Worm (Caenorhabditis elegans) whole organism, L4/young adult: ENCODE measurements around the gene lgc-9.
"Not testable (repeated sequence)": the region's sequence is repeated elsewhere in the genome, so short reads cannot be mapped to it uniquely, and the experiment has no call there.

Source experiments
- W03F9.2 ChIP-seq: fragments of 150-350 bp; optimal IDR thresholded peaks from 2 replicates; lab custom pipeline; 2014; ENCODE audit warnings: missing biosample characterization, missing genetic modification characterization
- dao-5 ChIP-seq: sonication (generic microtip); optimal IDR thresholded peaks from 2 replicates; lab custom pipeline; 2016; ENCODE audit warnings: missing genotype, missing genetic modification characterization, moderate library complexity, missing compliant biosample characterization
- him-1 ChIP-seq: sonication (generic microtip); optimal IDR thresholded peaks from 2 replicates; lab custom pipeline; 2016; ENCODE audit warnings: missing genotype, missing genetic modification reagents, missing genetic modification characterization, missing compliant biosample characterization

The lgc-9 gene

DNA sequence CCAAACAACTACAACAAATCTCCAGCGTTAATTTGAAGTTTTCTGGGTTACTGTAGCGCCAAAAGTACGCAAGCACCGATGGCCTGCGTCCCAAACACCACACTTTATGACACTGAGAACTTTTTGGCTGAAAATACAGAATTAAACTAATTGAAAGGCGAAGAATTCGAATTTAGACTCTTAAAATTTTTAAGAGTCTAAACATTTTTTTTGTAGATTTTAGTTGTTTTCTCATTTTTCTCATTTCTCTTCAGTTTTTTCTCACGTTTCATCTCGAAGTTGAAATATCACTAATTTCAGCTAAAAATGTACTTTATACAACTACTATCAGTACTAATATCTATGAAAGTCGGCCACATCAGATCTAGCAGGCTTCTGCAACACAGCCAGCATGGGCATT, at the start of gene lgc-9:
Gene lgc-9 (plus strand): TSS at position 301 of the 400 bp plus-strand sequence.
- no peak for TF ChIP-seq him-1 (tag; lab: Kevin White, UChicago)
- TF ChIP-seq dao-5 (tag; lab: Kevin White, UChicago) = no peak
- TF ChIP-seq W03F9.2 (tag; lab: Kevin White, UChicago) = no peak

ce11 chrIV:3368638-3369247, 46.7 kb upstream of the lgc-9 start, which contains the start of gene vha-19:
Gene vha-19 (plus strand): TSS chrIV:3369197.
- TF ChIP-seq W03F9.2 (tag; lab: Kevin White, UChicago) = no peak
- no peak for TF ChIP-seq dao-5 (tag; lab: Kevin White, UChicago)
- no peak for TF ChIP-seq him-1 (tag; lab: Kevin White, UChicago)

- TF ChIP-seq dao-5 (tag; lab: Kevin White, UChicago) (no peak), him-1 (tag; lab: Kevin White, UChicago) (no peak), W03F9.2 (tag; lab: Kevin White, UChicago) (no peak)
Observed at ce11 chrIV:3373370-3373769, 42.1 kb upstream of the lgc-9 start.

DNA sequence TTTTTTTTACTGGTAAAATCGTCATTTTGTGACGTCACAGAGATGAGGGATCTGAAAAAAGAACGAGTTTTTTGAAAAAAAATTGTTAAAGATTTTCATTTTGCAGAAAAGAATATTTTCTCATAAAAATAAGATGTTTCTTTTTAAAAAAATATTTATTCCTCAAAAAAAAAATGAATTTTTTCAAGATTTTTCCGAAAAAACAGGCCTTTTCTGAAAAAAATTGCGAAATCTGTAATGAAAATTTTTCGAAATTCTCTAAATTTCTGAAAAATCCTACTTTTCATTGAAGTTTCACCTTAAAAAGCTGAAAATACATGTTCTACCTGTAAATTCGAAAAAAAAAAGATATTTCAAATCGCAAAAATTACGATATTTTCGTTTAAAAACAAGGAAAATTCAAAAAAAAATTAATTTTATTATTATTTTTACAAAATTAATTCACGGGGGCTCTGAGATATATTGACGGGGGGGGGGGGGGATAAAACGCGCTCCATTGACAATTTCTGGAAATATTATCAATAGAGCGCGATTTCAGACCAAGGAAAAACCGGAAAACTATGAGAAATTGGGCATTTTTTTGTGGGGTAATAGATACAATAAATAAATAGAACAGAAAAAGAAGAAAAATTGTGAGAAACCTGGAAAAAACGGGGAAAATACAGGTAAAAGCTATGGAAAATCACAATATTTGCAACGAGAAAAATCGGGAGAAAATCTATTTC, 37.2 kb upstream of the lgc-9 start, which contains the start of gene otub-4:
Gene otub-4 (minus strand): TSS at position 51 of the 725 bp plus-strand sequence.
- TF ChIP-seq him-1 (tag; lab: Kevin White, UChicago) (no peak), dao-5 (tag; lab: Kevin White, UChicago) (no peak), W03F9.2 (tag; lab: Kevin White, UChicago) (no peak)

ce11 chrIV:3382338-3382907, 33.1 kb upstream of the lgc-9 start, which contains the start of gene B0546.3:
Gene B0546.3 (minus strand): TSS chrIV:3382841.
- TF ChIP-seq him-1 (tag; lab: Kevin White, UChicago) = no peak
- TF ChIP-seq W03F9.2 (tag; lab: Kevin White, UChicago) = no peak
- no peak for TF ChIP-seq dao-5 (tag; lab: Kevin White, UChicago)

DNA sequence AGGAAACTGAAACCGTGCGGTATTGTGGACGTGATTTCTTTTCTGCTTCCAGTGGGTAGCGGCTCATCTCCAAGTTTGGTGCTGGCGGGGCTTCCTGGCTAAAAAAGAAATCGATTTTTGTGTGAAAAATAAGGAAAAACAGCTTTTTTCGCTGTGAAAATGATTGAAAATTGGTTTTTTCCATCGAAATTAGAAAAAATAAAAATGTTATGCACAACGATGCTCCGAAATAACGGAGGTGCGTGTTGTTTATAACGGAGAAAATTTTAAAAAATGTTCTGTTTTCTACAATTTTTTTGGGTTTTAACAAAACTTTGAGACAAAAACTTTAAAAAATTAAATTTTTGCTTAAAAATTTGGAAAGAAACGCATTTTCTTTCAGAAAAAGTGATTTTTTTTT, 32.3 kb upstream of the lgc-9 start:
- no peak for TF ChIP-seq W03F9.2 (tag; lab: Kevin White, UChicago)
- no peak for TF ChIP-seq dao-5 (tag; lab: Kevin White, UChicago)
- TF ChIP-seq him-1 (tag; lab: Kevin White, UChicago) = no peak

- no peak for TF ChIP-seq W03F9.2 (tag; lab: Kevin White, UChicago)
- TF ChIP-seq dao-5 (tag; lab: Kevin White, UChicago) = no peak
- no peak for TF ChIP-seq him-1 (tag; lab: Kevin White, UChicago)
Observed at ce11 chrIV:3384047-3384446, 31.4 kb upstream of the lgc-9 start, which contains the start of gene B0546.4. Gene B0546.4 (minus strand): TSS chrIV:3384147.

- TF ChIP-seq dao-5 (tag; lab: Kevin White, UChicago) (no peak), him-1 (tag; lab: Kevin White, UChicago) (peak; percentile 28), W03F9.2 (tag; lab: Kevin White, UChicago) (peak; percentile 34)
Observed at ce11 chrIV:3384593-3384992, 30.9 kb upstream of the lgc-9 start.

- TF ChIP-seq W03F9.2 (tag; lab: Kevin White, UChicago) (no peak), him-1 (tag; lab: Kevin White, UChicago) (no peak), dao-5 (tag; lab: Kevin White, UChicago) (no peak)
Observed at ce11 chrIV:3385337-3386215, 29.9 kb upstream of the lgc-9 start, which contains the start of gene mai-2. Gene mai-2 (plus strand): TSS chrIV:3385910.

- TF ChIP-seq W03F9.2 (tag; lab: Kevin White, UChicago) (no peak), dao-5 (tag; lab: Kevin White, UChicago) (no peak), him-1 (tag; lab: Kevin White, UChicago) (no peak)
Observed at ce11 chrIV:3386504-3387290, 28.8 kb upstream of the lgc-9 start.

DNA sequence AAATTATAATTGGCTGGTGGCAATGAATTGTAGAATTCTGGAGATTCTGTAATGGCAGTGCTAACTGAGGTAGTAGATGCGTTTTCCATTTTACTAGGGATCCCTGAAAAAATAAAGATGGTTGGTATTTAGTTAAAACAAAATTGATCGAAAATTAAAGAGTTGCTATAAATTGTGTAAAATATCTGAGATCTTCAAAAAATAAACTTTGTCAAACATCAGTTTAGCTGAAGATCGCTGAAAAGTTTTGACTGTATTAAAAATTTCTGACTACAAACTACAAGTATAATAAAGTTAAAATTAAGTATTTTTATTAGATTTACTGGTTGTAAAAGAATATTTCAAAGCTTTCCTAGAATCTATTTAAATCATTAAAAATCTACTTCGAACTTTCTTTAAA, 25.5 kb upstream of the lgc-9 start, which contains the start of gene B0546.5:
Gene B0546.5 (minus strand): TSS at position 101 of the 400 bp plus-strand sequence.
- TF ChIP-seq W03F9.2, him-1, dao-5 (tag; lab: Kevin White, UChicago): not testable (repeated sequence)
